Worm (Caenorhabditis elegans) whole organism, L4/young adult: ENCODE data around the gene F53F1.3.

Source experiments
- W03F9.2 ChIP-seq: fragments of 150-350 bp; optimal IDR thresholded peaks from 2 replicates; lab custom pipeline; 2014; ENCODE audit warnings: missing biosample characterization, missing genetic modification characterization
- dao-5 ChIP-seq: sonication (generic microtip); optimal IDR thresholded peaks from 2 replicates; lab custom pipeline; 2016; ENCODE audit warnings: missing genotype, missing genetic modification characterization, moderate library complexity, missing compliant biosample characterization

ce11 chrV:13417513-13417912 is 9.5 kb downstream of the F53F1.3 start, which contains the start of gene F53F1.6:
- TF ChIP-seq dao-5 (tag; lab: Kevin White, UChicago), result no peak
- TF ChIP-seq W03F9.2 (tag; lab: Kevin White, UChicago), result no peak
